Fruit fly (Drosophila melanogaster) whole organism, embryonic: ENCODE measurements around the gene Snx6.
A peak's percentile ranks its signal among the peaks of the same experiment; 100 is the strongest.

ENCODE experiments used
- Ada2b ChIP-seq: fragments of 200-800 bp; sonication (Bioruptor generic); IDR thresholded peaks from 2 replicates; pipeline ENCODE4 v1.3.6; 2022; ENCODE audit warnings: missing biosample characterization, missing genetic modification characterization
- B-H2 ChIP-seq: fragments of 200-800 bp; sonication (Bioruptor generic); optimal IDR thresholded peaks from 2 replicates; lab custom pipeline; 2018; ENCODE audit warnings: missing biosample characterization, mild to moderate bottlenecking, missing genetic modification characterization
- Bdp1 ChIP-seq: fragments of 200-800 bp; sonication (Bioruptor generic); optimal IDR thresholded peaks from 3 replicates; lab custom pipeline; 2016; ENCODE audit warnings: missing biosample characterization, missing genetic modification characterization
- CG11695 ChIP-seq: fragments of 200-800 bp; sonication (Bioruptor generic); IDR thresholded peaks from 3 replicates; pipeline ENCODE4 v1.3.6; 2022; ENCODE audit warnings: missing biosample characterization, missing genetic modification characterization
- CG12071 ChIP-seq: fragments of 200-800 bp; sonication (Bioruptor generic); optimal IDR thresholded peaks from 3 replicates; lab custom pipeline; 2018; ENCODE audit warnings: missing biosample characterization, mild to moderate bottlenecking, missing genetic modification characterization
- CG12104 ChIP-seq: fragments of 200-800 bp; sonication (Bioruptor generic); optimal IDR thresholded peaks from 3 replicates; lab custom pipeline; 2016; ENCODE audit warnings: missing biosample characterization, missing genetic modification characterization
- CG12391 ChIP-seq: fragments of 200-800 bp; sonication (Bioruptor generic); optimal IDR thresholded peaks from 3 replicates; lab custom pipeline; 2018; ENCODE audit warnings: missing biosample characterization, mild to moderate bottlenecking, missing genetic modification characterization, moderate library complexity
- CG15514 ChIP-seq: fragments of 200-800 bp; sonication (Bioruptor generic); optimal IDR thresholded peaks from 3 replicates; lab custom pipeline; 2017; ENCODE audit warnings: missing biosample characterization, missing genetic modification characterization, mild to moderate bottlenecking, moderate library complexity, missing genetic modification reagents
- CG16863 ChIP-seq: fragments of 200-800 bp; sonication (Bioruptor generic); optimal IDR thresholded peaks from 3 replicates; lab custom pipeline; 2016; ENCODE audit warnings: missing biosample characterization, missing genetic modification characterization
- CG2712 ChIP-seq: fragments of 200-800 bp; optimal IDR thresholded peaks from 3 replicates; lab custom pipeline; 2019; ENCODE audit warnings: missing biosample characterization, mild to moderate bottlenecking, missing genetic modification characterization, moderate library complexity
- CG30020 ChIP-seq: fragments of 200-800 bp; optimal IDR thresholded peaks from 2 replicates; lab custom pipeline; 2019; ENCODE audit warnings: missing biosample characterization, mild to moderate bottlenecking, missing genetic modification characterization, moderate library complexity
- CG3065 ChIP-seq: fragments of 200-800 bp; sonication (Bioruptor generic); optimal IDR thresholded peaks from 2 replicates; lab custom pipeline; 2016; ENCODE audit warnings: missing biosample characterization, missing genetic modification characterization
- CG31224 ChIP-seq: fragments of 200-800 bp; sonication (Bioruptor generic); IDR thresholded peaks from 2 replicates; pipeline ENCODE4 v1.3.6; 2022; ENCODE audit warnings: missing biosample characterization, missing genetic modification characterization
- CG32767 ChIP-seq: fragments of 200-800 bp; sonication (Bioruptor generic); IDR thresholded peaks from 2 replicates; pipeline ENCODE4 v1.3.6; 2022; ENCODE audit warnings: missing biosample characterization, missing genetic modification characterization
- CG33557 ChIP-seq: fragments of 200-800 bp; sonication (Bioruptor generic); optimal IDR thresholded peaks from 2 replicates; lab custom pipeline; 2019; ENCODE audit warnings: missing biosample characterization, mild to moderate bottlenecking, missing genetic modification characterization, moderate library complexity
- CG5245 ChIP-seq: fragments of 200-800 bp; sonication (Bioruptor generic); optimal IDR thresholded peaks from 3 replicates; lab custom pipeline; 2016; ENCODE audit warnings: missing biosample characterization, missing genetic modification characterization
- CG7928 ChIP-seq: fragments of 200-800 bp; sonication (Bioruptor generic); optimal IDR thresholded peaks from 2 replicates; lab custom pipeline; 2017; ENCODE audit warnings: missing biosample characterization, mild to moderate bottlenecking, missing genetic modification characterization
- CG8765 ChIP-seq: fragments of 200-800 bp; sonication (Bioruptor generic); IDR thresholded peaks from 2 replicates; pipeline ENCODE4 v1.3.6; 2022; ENCODE audit warnings: missing biosample characterization, missing genetic modification characterization
- D19B ChIP-seq: fragments of 200-800 bp; sonication (Bioruptor generic); optimal IDR thresholded peaks from 2 replicates; lab custom pipeline; 2017; ENCODE audit warnings: missing biosample characterization, mild to moderate bottlenecking, missing genetic modification characterization
- Ets97D ChIP-seq: fragments of 200-800 bp; sonication (Bioruptor generic); optimal IDR thresholded peaks from 3 replicates; lab custom pipeline; 2016; ENCODE audit warnings: missing biosample characterization, missing genetic modification characterization
- Gug ChIP-seq: fragments of 200-800 bp; sonication (Bioruptor generic); IDR thresholded peaks from 4 replicates; pipeline ENCODE4 v1.3.6; 2022; ENCODE audit warnings: missing biosample characterization, missing genetic modification characterization
- Hr78 ChIP-seq, 2 experiments: fragments of 200-800 bp in 1 of 2; fragments of >200 bp in 1 of 2; sonication (Bioruptor generic) in 1 of 2; optimal IDR thresholded peaks; 2 replicates each; lab custom pipeline; 2017 to 2019; ENCODE audit warnings: missing biosample characterization in 2 of 2, missing genetic modification characterization in 2 of 2, mild to moderate bottlenecking in 1 of 2, moderate library complexity in 1 of 2
- Kr ChIP-seq: fragments of 200-800 bp; sonication (Bioruptor generic); optimal IDR thresholded peaks from 2 replicates; lab custom pipeline; 2017; ENCODE audit warnings: missing biosample characterization, mild to moderate bottlenecking, missing genetic modification characterization
- Lhr ChIP-seq: fragments of 200-800 bp; sonication (Bioruptor generic); optimal IDR thresholded peaks from 3 replicates; lab custom pipeline; 2017; ENCODE audit warnings: mild to moderate bottlenecking, missing biosample characterization, missing genetic modification reagents, missing genetic modification characterization
- Lpt ChIP-seq: fragments of >200 bp; optimal IDR thresholded peaks from 2 replicates; lab custom pipeline; 2018; ENCODE audit warnings: missing biosample characterization, missing genetic modification characterization
- Myb ChIP-seq: fragments of 200-800 bp; sonication (Bioruptor generic); optimal IDR thresholded peaks from 2 replicates; lab custom pipeline; 2016; ENCODE audit warnings: missing biosample characterization, missing genetic modification characterization
- NFAT ChIP-seq: fragments of 200-800 bp; sonication (Bioruptor generic); IDR thresholded peaks from 2 replicates; pipeline ENCODE4 v1.3.6; 2022; ENCODE audit warnings: missing biosample characterization, missing genetic modification characterization
- Oaz ChIP-seq: fragments of 200-800 bp; sonication (Bioruptor generic); IDR thresholded peaks from 2 replicates; pipeline ENCODE4 v1.3.6; 2022; ENCODE audit warnings: missing biosample characterization, missing genetic modification characterization
- Opbp ChIP-seq: fragments of 200-800 bp; sonication (Bioruptor generic); IDR thresholded peaks from 3 replicates; pipeline ENCODE4 v1.3.6; 2022; ENCODE audit warnings: missing biosample characterization, missing genetic modification characterization; ENCODE audit not compliant: partially characterized antibody
- PHDP ChIP-seq: fragments of 200-800 bp; sonication (Bioruptor generic); optimal IDR thresholded peaks from 3 replicates; lab custom pipeline; 2018; ENCODE audit warnings: missing biosample characterization, mild to moderate bottlenecking, missing genetic modification characterization, moderate library complexity
- Rfx ChIP-seq: fragments of 200-800 bp; sonication (Bioruptor generic); IDR thresholded peaks from 2 replicates; pipeline ENCODE4 v1.3.6; 2022; ENCODE audit warnings: missing biosample characterization, missing genetic modification characterization
- Sox102F ChIP-seq: fragments of 200-800 bp; sonication (Bioruptor generic); optimal IDR thresholded peaks from 2 replicates; lab custom pipeline; 2018; ENCODE audit warnings: missing biosample characterization, mild to moderate bottlenecking, missing genetic modification characterization, moderate library complexity
- Xrp1 ChIP-seq: fragments of 200-800 bp; sonication (Bioruptor generic); IDR thresholded peaks from 2 replicates; pipeline ENCODE4 v1.3.6; 2022; ENCODE audit warnings: missing biosample characterization, missing genetic modification characterization
- aop ChIP-seq: fragments of 200-800 bp; sonication (Bioruptor generic); IDR thresholded peaks from 2 replicates; pipeline ENCODE4 v1.3.6; 2022; ENCODE audit warnings: missing biosample characterization, missing genetic modification characterization
- ato ChIP-seq: fragments of 200-800 bp; sonication (Bioruptor generic); IDR thresholded peaks from 2 replicates; pipeline ENCODE4 v1.3.6; 2022; ENCODE audit warnings: missing biosample characterization, missing genetic modification characterization; ENCODE audit not compliant: partially characterized antibody
- bowl ChIP-seq: fragments of 200-800 bp; sonication (Bioruptor generic); IDR thresholded peaks from 2 replicates; pipeline ENCODE4 v1.3.6; 2022; ENCODE audit warnings: missing biosample characterization, missing genetic modification characterization
- croc ChIP-seq: fragments of 200-800 bp; sonication (Bioruptor generic); conservative IDR thresholded peaks from 3 replicates; pipeline ENCODE4 v1.3.6; 2022; ENCODE audit warnings: missing biosample characterization, missing genetic modification characterization
- ewg ChIP-seq: fragments of 200-800 bp; sonication (Bioruptor generic); optimal IDR thresholded peaks from 3 replicates; lab custom pipeline; 2017; ENCODE audit warnings: mild to moderate bottlenecking, missing biosample characterization, missing genetic modification reagents, missing genetic modification characterization
- exex ChIP-seq: fragments of 200-800 bp; sonication (Bioruptor generic); optimal IDR thresholded peaks from 4 replicates; lab custom pipeline; 2018; ENCODE audit warnings: missing biosample characterization, mild to moderate bottlenecking, missing genetic modification characterization, moderate library complexity
- grn ChIP-seq: fragments of 200-800 bp; sonication (Bioruptor generic); optimal IDR thresholded peaks from 3 replicates; lab custom pipeline; 2017; ENCODE audit warnings: missing biosample characterization, missing genetic modification characterization
- h ChIP-seq: fragments of >200 bp; optimal IDR thresholded peaks from 2 replicates; lab custom pipeline; 2017
- kni ChIP-seq: fragments of 200-800 bp; sonication (Bioruptor generic); optimal IDR thresholded peaks from 3 replicates; lab custom pipeline; 2017; ENCODE audit warnings: mild to moderate bottlenecking, missing biosample characterization, missing genetic modification reagents, missing genetic modification characterization
- lab ChIP-seq: fragments of 200-800 bp; sonication (Bioruptor generic); optimal IDR thresholded peaks from 3 replicates; lab custom pipeline; 2017; ENCODE audit warnings: missing biosample characterization, missing genetic modification characterization, mild to moderate bottlenecking, moderate library complexity, missing genetic modification reagents
- odd ChIP-seq: fragments of 200-800 bp; sonication (Bioruptor generic); optimal IDR thresholded peaks from 2 replicates; lab custom pipeline; 2017; ENCODE audit warnings: missing biosample characterization, mild to moderate bottlenecking, missing genetic modification characterization
- run ChIP-seq: fragments of 200-800 bp; sonication (Bioruptor generic); optimal IDR thresholded peaks from 3 replicates; lab custom pipeline; 2018; ENCODE audit warnings: missing biosample characterization, mild to moderate bottlenecking, missing genetic modification characterization
- salm ChIP-seq: fragments of 200-800 bp; sonication (Bioruptor generic); optimal IDR thresholded peaks from 2 replicates; lab custom pipeline; 2018; ENCODE audit warnings: missing biosample characterization, mild to moderate bottlenecking, missing genetic modification characterization
- sc ChIP-seq, 3 experiments: fragments of >200 bp in 2 of 3; fragments of 200-800 bp in 1 of 3; sonication (Bioruptor generic) in 1 of 3; optimal IDR thresholded peaks; 2 replicates in 2 of 3; 3 replicates in 1 of 3; lab custom pipeline; 2017; ENCODE audit warnings: mild to moderate bottlenecking in 1 of 3, missing biosample characterization in 1 of 3, missing genetic modification characterization in 1 of 3, missing genetic modification reagents in 1 of 3
- vnd ChIP-seq: fragments of 200-800 bp; sonication (Bioruptor generic); IDR thresholded peaks from 3 replicates; pipeline ENCODE4 v1.3.6; 2022; ENCODE audit warnings: missing biosample characterization, missing genetic modification characterization; ENCODE audit not compliant: partially characterized antibody
- zfh2 ChIP-seq: fragments of 200-800 bp; sonication (Bioruptor generic); optimal IDR thresholded peaks from 2 replicates; lab custom pipeline; 2016; ENCODE audit warnings: missing biosample characterization, missing genetic modification characterization

Gene Snx6

dm6 chr2L:8241700-8242099, 21.2 kb upstream of the Snx6 start, which contains the start of gene Spn28F:
Gene Spn28F, minus strand, starts transcription at chr2L:8241800.
- no peak for TF ChIP-seq D19B (GFP tag; lab: Kevin White, UChicago)
- no peak for TF ChIP-seq sc (optimal IDR thresholded peaks at IDR 0.05; lab: Kevin White, UChicago)
- no peak for TF ChIP-seq sc (GFP tag; optimal IDR thresholded peaks at IDR 0.05; lab: Kevin White, UChicago)

- no peak for TF ChIP-seq Sox102F (GFP tag; lab: Kevin White, UChicago)
- peak; percentile 71 for TF ChIP-seq CG15514
- peak; percentile 74 for TF ChIP-seq Lhr
- no peak for TF ChIP-seq CG30020 (tag; lab: Kevin White, UChicago)
- TF ChIP-seq Gug (GFP tag; lab: Robert Waterston, UW), result no peak; the same call in 3 of the 4 replicates
- TF ChIP-seq CG12391, result peak; percentile 2
- TF ChIP-seq h (lab: Kevin White, UChicago), result no peak
- no peak for TF ChIP-seq CG32767 (GFP tag; lab: Robert Waterston, UW)
- TF ChIP-seq vnd (GFP tag; lab: Robert Waterston, UW), result peak; percentile 89
- no peak for TF ChIP-seq Kr
- no peak for TF ChIP-seq CG7928 (GFP tag; lab: Kevin White, UChicago)
- no peak for TF ChIP-seq exex (tag; lab: Kevin White, UChicago)
- TF ChIP-seq NFAT (GFP tag; lab: Robert Waterston, UW), result no peak
- TF ChIP-seq CG12071 (GFP tag; lab: Kevin White, UChicago), result no peak
- TF ChIP-seq CG12104 (GFP tag; lab: Kevin White, UChicago), result no peak
- no peak for TF ChIP-seq Hr78 (GFP tag; optimal IDR thresholded peaks at IDR 0.05; lab: Kevin White, UChicago)
- TF ChIP-seq Xrp1, result no peak
- TF ChIP-seq Ets97D (GFP tag; lab: Kevin White, UChicago), result peak; percentile 71
- no peak for TF ChIP-seq aop (GFP tag; lab: Robert Waterston, UW)
- TF ChIP-seq CG16863 (GFP tag; lab: Kevin White, UChicago), result no peak
- TF ChIP-seq Bdp1, result no peak
- TF ChIP-seq bowl, result no peak
- no peak for TF ChIP-seq CG11695
- peak; percentile 97 for TF ChIP-seq Myb (GFP tag; lab: Kevin White, UChicago)
- no peak for TF ChIP-seq CG3065
- TF ChIP-seq Ada2b (GFP tag; lab: Robert Waterston, UW), result no peak
- TF ChIP-seq Lpt (GFP tag; lab: Kevin White, UChicago), result no peak
- no peak for TF ChIP-seq run (tag; lab: Kevin White, UChicago)
- peak; percentile 92 for TF ChIP-seq Opbp (GFP tag; lab: Robert Waterston, UW)
- TF ChIP-seq ewg (GFP tag; lab: Kevin White, UChicago), result no peak
- TF ChIP-seq zfh2, result no peak
- peak; percentile 6 for TF ChIP-seq CG33557 (GFP tag; lab: Kevin White, UChicago)
- no peak for TF ChIP-seq lab (GFP tag; lab: Kevin White, UChicago)
- TF ChIP-seq odd (GFP tag; lab: Kevin White, UChicago), result no peak
- no peak for TF ChIP-seq kni (GFP tag; lab: Kevin White, UChicago)
- TF ChIP-seq CG8765 (GFP tag; lab: Robert Waterston, UW), result no peak
- TF ChIP-seq salm, result no peak
- no peak for TF ChIP-seq Oaz
- TF ChIP-seq CG2712 (tag; lab: Kevin White, UChicago), result no peak
- TF ChIP-seq Rfx, result peak; percentile 26; the same call in 1 of the 2 replicates
- no peak for TF ChIP-seq CG5245 (GFP tag; lab: Kevin White, UChicago)
- TF ChIP-seq ato (GFP tag; lab: Robert Waterston, UW), result peak; percentile 91
- TF ChIP-seq PHDP, result no peak
- TF ChIP-seq CG31224, result no peak
- no peak for TF ChIP-seq B-H2
- no peak for TF ChIP-seq croc
- TF ChIP-seq grn (GFP tag; lab: Kevin White, UChicago), result peak; percentile 11
These were observed 19.2 kb upstream of the Snx6 start, which contains the start of gene Pvr for dm6 chr2L:8239712-8240245. Gene Pvr, minus strand, starts transcription at chr2L:8239878.
